In the genomic region with DNA sequence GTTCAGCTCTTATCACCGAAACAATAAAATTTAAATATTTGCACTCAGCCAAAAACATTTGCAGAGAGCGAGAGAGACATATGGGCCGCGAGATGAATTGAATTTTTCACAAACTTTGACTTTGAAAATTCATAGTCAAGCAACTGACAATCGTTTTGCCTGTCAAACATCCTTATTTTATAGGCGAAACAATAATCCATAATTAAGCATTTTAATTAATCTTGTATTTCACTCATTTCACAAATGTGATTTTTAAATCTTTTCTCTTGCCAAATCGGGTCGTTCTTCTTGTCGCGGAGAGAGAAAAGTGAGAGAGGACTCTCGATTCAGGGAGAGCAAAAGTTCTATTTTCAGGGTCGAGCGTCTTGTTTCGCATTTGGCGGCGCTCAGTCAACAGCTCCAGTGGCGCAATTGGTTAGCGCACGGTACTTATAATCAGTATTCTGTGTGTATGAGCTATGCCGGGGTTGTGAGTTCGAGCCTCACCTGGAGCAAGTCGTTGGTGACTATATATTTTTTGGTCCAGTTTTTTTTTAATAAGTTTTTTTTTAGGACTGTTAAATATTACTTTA, we compare ENCODE assay signal across 5 fruit fly cellular contexts.
A peak's percentile ranks its signal among the peaks of the same experiment; 100 is the strongest.
TF ChIP-seq lines count a peak whose summit lies in the region.

No protein-coding gene starts in this region.

- no peak for TF ChIP-seq CTCF in whole organism, embryonic (GFP tag; optimal IDR thresholded peaks at IDR 0.05; lab: Kevin White, UChicago)

TF ChIP-seq in whole organism, 6 proteins besides CTCF, POLR2A, EP300 and RAD21:
- TF ChIP-seq EcR (GFP tag; optimal IDR thresholded peaks at IDR 0.05; lab: Kevin White, UChicago) (no peak), Dll (optimal IDR thresholded peaks at IDR 0.05; lab: Kevin White, UChicago) (peak; percentile 61), pan (optimal IDR thresholded peaks at IDR 0.05; lab: Kevin White, UChicago) (no peak), psq (optimal IDR thresholded peaks at IDR 0.05; lab: Kevin White, UChicago) (no peak)

TF ChIP-seq in whole organism, embryonic, 481 proteins besides CTCF, POLR2A, EP300 and RAD21 (continues in another document):
- TF ChIP-seq CG13287 (GFP tag; IDR thresholded peaks at IDR 0.05; lab: Robert Waterston, UW; ENCODE audit: partially characterized antibody) (peak; percentile 53; the same call in 1 of the 2 replicates), CG10209 (GFP tag; optimal IDR thresholded peaks at IDR 0.05; lab: Kevin White, UChicago) (no peak), GATAe (GFP tag; conservative IDR thresholded peaks at IDR 0.05; lab: Robert Waterston, UW) (no peak), knrl (GFP tag; IDR thresholded peaks at IDR 0.05; lab: Robert Waterston, UW; ENCODE audit: partially characterized antibody) (peak; percentile 50; the same call in 2 of the 3 replicates), CG17802 (tag; optimal IDR thresholded peaks at IDR 0.05; lab: Kevin White, UChicago) (no peak), HLH4C (GFP tag; IDR thresholded peaks at IDR 0.05; lab: Robert Waterston, UW; ENCODE audit: partially characterized antibody) (peak; percentile 57; the same call in 1 of the 3 replicates), hb (GFP tag; IDR thresholded peaks at IDR 0.05; lab: Robert Waterston, UW; ENCODE audit: partially characterized antibody) (peak; percentile 28; the same call in 1 of the 3 replicates), so (GFP tag; IDR thresholded peaks at IDR 0.05; lab: Robert Waterston, UW) (no peak), CG42726 (GFP tag; IDR thresholded peaks at IDR 0.05; lab: Robert Waterston, UW; ENCODE audit: partially characterized antibody) (peak; percentile 89), mld (GFP tag; IDR thresholded peaks at IDR 0.05; lab: Robert Waterston, UW; ENCODE audit: partially characterized antibody) (peak; percentile 88), ind (GFP tag; optimal IDR thresholded peaks at IDR 0.05; lab: Kevin White, UChicago) (no peak), CG6791 (GFP tag; IDR thresholded peaks at IDR 0.05; lab: Robert Waterston, UW; ENCODE audit: partially characterized antibody) (peak; percentile 92), zen (tag; optimal IDR thresholded peaks at IDR 0.05; lab: Kevin White, UChicago) (no peak), CG2120 (GFP tag; optimal IDR thresholded peaks at IDR 0.05; lab: Kevin White, UChicago) (no peak), Scr (GFP tag; IDR thresholded peaks at IDR 0.05; lab: Robert Waterston, UW; ENCODE audit: partially characterized antibody) (peak; percentile 72), CG2199 (GFP tag; IDR thresholded peaks at IDR 0.05; lab: Robert Waterston, UW) (0 out of 3 replicates have a peak, but pooled peaks have one; percentile 66), Med (GFP tag; lab: Kevin White, UChicago) (peak; percentile 54)

TF ChIP-seq in whole organism, prepupa, 60 proteins besides CTCF, POLR2A, EP300 and RAD21:
- TF ChIP-seq vri (GFP tag; optimal IDR thresholded peaks at IDR 0.05; lab: Kevin White, UChicago) = peak; percentile 6
- TF ChIP-seq svp (GFP tag; lab: Kevin White, UChicago) = peak; percentile 59
- TF ChIP-seq CG15336 (GFP tag; IDR thresholded peaks at IDR 0.05; lab: Robert Waterston, UW) = 0 out of 2 replicates have a peak, but pooled peaks have one; percentile 16
- TF ChIP-seq CG10669 (GFP tag; optimal IDR thresholded peaks at IDR 0.05; lab: Kevin White, UChicago) = no peak
- peak; percentile 25 for TF ChIP-seq esn (GFP tag; optimal IDR thresholded peaks at IDR 0.05; lab: Kevin White, UChicago)
- no peak for TF ChIP-seq Met (GFP tag; optimal IDR thresholded peaks at IDR 0.05; lab: Kevin White, UChicago)
- TF ChIP-seq fkh (GFP tag; optimal IDR thresholded peaks at IDR 0.05; lab: Kevin White, UChicago) = peak; percentile 70
- no peak for TF ChIP-seq CG11294 (GFP tag; IDR thresholded peaks at IDR 0.05; lab: Robert Waterston, UW)
- 0 out of 3 replicates have a peak, but pooled peaks have one; percentile 24 for TF ChIP-seq CG8119 (GFP tag; IDR thresholded peaks at IDR 0.05; lab: Robert Waterston, UW)
- peak; percentile 49; the same call in 2 of the 3 replicates for TF ChIP-seq CG6163 (GFP tag; IDR thresholded peaks at IDR 0.05; lab: Robert Waterston, UW)
- TF ChIP-seq CG6854 (GFP tag; optimal IDR thresholded peaks at IDR 0.05; lab: Kevin White, UChicago) = peak; percentile 55
- TF ChIP-seq Eip78C (GFP tag; lab: Kevin White, UChicago) = peak; percentile 81
- no peak for TF ChIP-seq salr (GFP tag; optimal IDR thresholded peaks at IDR 0.05; lab: Kevin White, UChicago)

TF ChIP-seq in whole organism, pupa, 21 proteins besides CTCF, POLR2A, EP300 and RAD21:
- TF ChIP-seq CG13204 (GFP tag; optimal IDR thresholded peaks at IDR 0.05; lab: Kevin White, UChicago) (no peak), CG15710 (tag; optimal IDR thresholded peaks at IDR 0.05; lab: Kevin White, UChicago) (no peak), CG4496 (GFP tag; IDR thresholded peaks at IDR 0.05; lab: Robert Waterston, UW) (peak; percentile 22; the same call in 1 of the 3 replicates), Pif1B (GFP tag; optimal IDR thresholded peaks at IDR 0.05; lab: Kevin White, UChicago) (no peak), CG12605 (GFP tag; IDR thresholded peaks at IDR 0.05; lab: Robert Waterston, UW) (peak; percentile 62), EcR (GFP tag; optimal IDR thresholded peaks at IDR 0.05; lab: Kevin White, UChicago) (peak; percentile 39), Ets98B (GFP tag; IDR thresholded peaks at IDR 0.05; lab: Robert Waterston, UW) (peak; percentile 45), Snoo (tag; optimal IDR thresholded peaks at IDR 0.05; lab: Kevin White, UChicago) (no peak)

TF ChIP-seq in whole organism, wandering third instar larva, 38 proteins besides CTCF, POLR2A, EP300 and RAD21:
- no peak for TF ChIP-seq HLH106 (tag; optimal IDR thresholded peaks at IDR 0.05; lab: Kevin White, UChicago)
- peak; percentile 75 for TF ChIP-seq Dif (GFP tag; optimal IDR thresholded peaks at IDR 0.05; lab: Kevin White, UChicago; ENCODE audit: partially characterized antibody)
- TF ChIP-seq foxo (GFP tag; optimal IDR thresholded peaks at IDR 0.05; lab: Kevin White, UChicago) = peak in 1 of 2 experiments; percentile 32
- peak; percentile 39 to 60 for TF ChIP-seq dl (GFP tag; optimal IDR thresholded peaks at IDR 0.05; lab: Kevin White, UChicago; ENCODE audit: insufficient read depth in 1 of 2, partially characterized antibody in 2 of 2)
- TF ChIP-seq Hr78 (GFP tag; optimal IDR thresholded peaks at IDR 0.05; lab: Kevin White, UChicago) = no peak
- peak; percentile 54 for TF ChIP-seq brk (GFP tag; optimal IDR thresholded peaks at IDR 0.05; lab: Kevin White, UChicago)
- no peak for TF ChIP-seq sage (GFP tag; optimal IDR thresholded peaks at IDR 0.05; lab: Kevin White, UChicago)
- TF ChIP-seq Rel (GFP tag; optimal IDR thresholded peaks at IDR 0.05; lab: Kevin White, UChicago) = no peak
- TF ChIP-seq Rel (tag; optimal IDR thresholded peaks at IDR 0.05; lab: Kevin White, UChicago) = peak; percentile 30
